Worm (Caenorhabditis elegans) whole organism, midembryonic: ENCODE measurements around the gene K12H6.9.

ENCODE experiments used
- T22C8.4 ChIP-seq: fragments of 200-800 bp; sonication (Bioruptor generic); IDR thresholded peaks from 2 replicates; pipeline ENCODE4 v1.3.6; 2022; ENCODE audit warnings: missing genetic modification characterization, missing compliant biosample characterization
- cog-1 ChIP-seq: sonication (generic microtip); optimal IDR thresholded peaks from 2 replicates; lab custom pipeline; 2016; ENCODE audit warnings: missing genetic modification characterization, missing compliant biosample characterization
- flt-1 ChIP-seq: fragments of 200-800 bp; sonication (Bioruptor generic); IDR thresholded peaks from 2 replicates; pipeline ENCODE4 v1.3.6; 2022; ENCODE audit warnings: missing genetic modification characterization, missing compliant biosample characterization
- klf-2 ChIP-seq: fragments of 200-800 bp; sonication (Bioruptor generic); conservative IDR thresholded peaks from 2 replicates; pipeline ENCODE4 v1.3.6; 2022; ENCODE audit warnings: missing genetic modification reagents, missing genetic modification characterization, missing compliant biosample characterization
- med-1 ChIP-seq: sonication (generic microtip); optimal IDR thresholded peaks from 2 replicates; lab custom pipeline; 2017; ENCODE audit warnings: missing genetic modification characterization, mild to moderate bottlenecking, missing compliant biosample characterization, antibody characterized with exemption, missing genetic modification reagents; ENCODE audit not compliant: insufficient read depth
- ref-1 ChIP-seq: fragments of 200-800 bp; sonication (Bioruptor generic); conservative IDR thresholded peaks from 2 replicates; pipeline ENCODE4 v1.3.6; 2022; ENCODE audit warnings: missing genetic modification reagents, missing genetic modification characterization, missing compliant biosample characterization
- tab-1 ChIP-seq: fragments of 200-800 bp; sonication (Bioruptor generic); IDR thresholded peaks from 2 replicates; pipeline ENCODE4 v1.3.6; 2022; ENCODE audit warnings: missing genetic modification characterization, missing compliant biosample characterization
- ztf-23 ChIP-seq: fragments of 200-800 bp; sonication (Bioruptor generic); IDR thresholded peaks from 2 replicates; pipeline ENCODE4 v1.3.6; 2022; ENCODE audit warnings: missing genetic modification reagents, missing genetic modification characterization, missing compliant biosample characterization
- ztf-29 ChIP-seq: fragments of 200-800 bp; sonication (Bioruptor generic); IDR thresholded peaks from 2 replicates; pipeline ENCODE4 v1.3.6; 2022; ENCODE audit warnings: missing genetic modification reagents, missing genetic modification characterization, missing compliant biosample characterization

The K12H6.9 gene

ce11 chrII:2791693-2792092 is 32.5 kb upstream of the K12H6.9 start:
- TF ChIP-seq flt-1 (no peak), T22C8.4 (GFP tag; lab: Robert Waterston, UW) (no peak), cog-1 (tag; lab: Kevin White, UChicago) (no peak), ztf-23 (no peak), tab-1 (GFP tag; lab: Robert Waterston, UW) (no peak), ref-1 (GFP tag; lab: Robert Waterston, UW) (no peak), ztf-29 (GFP tag; lab: Robert Waterston, UW) (no peak)

ce11 chrII:2795413-2795812 is 28.8 kb upstream of the K12H6.9 start:
- TF ChIP-seq cog-1 (tag; lab: Kevin White, UChicago) (no peak), T22C8.4 (GFP tag; lab: Robert Waterston, UW) (no peak), flt-1 (no peak), med-1 (GFP tag; lab: Kevin White, UChicago) (no peak)

ce11 chrII:2796431-2796830 is 27.8 kb upstream of the K12H6.9 start:
- no peak for TF ChIP-seq ztf-29 (GFP tag; lab: Robert Waterston, UW)
- no peak for TF ChIP-seq cog-1 (tag; lab: Kevin White, UChicago)
- TF ChIP-seq T22C8.4 (GFP tag; lab: Robert Waterston, UW), result no peak
- TF ChIP-seq flt-1, result no peak
- TF ChIP-seq klf-2 (GFP tag; lab: Robert Waterston, UW), result no peak
- TF ChIP-seq ztf-23, result no peak
- TF ChIP-seq ref-1 (GFP tag; lab: Robert Waterston, UW), result no peak
- no peak for TF ChIP-seq med-1 (GFP tag; lab: Kevin White, UChicago)
- no peak for TF ChIP-seq tab-1 (GFP tag; lab: Robert Waterston, UW)

- no peak for TF ChIP-seq T22C8.4 (GFP tag; lab: Robert Waterston, UW)
- no peak for TF ChIP-seq med-1 (GFP tag; lab: Kevin White, UChicago)
- no peak for TF ChIP-seq klf-2 (GFP tag; lab: Robert Waterston, UW)
- no peak for TF ChIP-seq ref-1 (GFP tag; lab: Robert Waterston, UW)
- no peak for TF ChIP-seq tab-1 (GFP tag; lab: Robert Waterston, UW)
- TF ChIP-seq flt-1, result no peak
- no peak for TF ChIP-seq ztf-29 (GFP tag; lab: Robert Waterston, UW)
- no peak for TF ChIP-seq cog-1 (tag; lab: Kevin White, UChicago)
- TF ChIP-seq ztf-23, result no peak
Measured at ce11 chrII:2797951-2798350, 26.3 kb upstream of the K12H6.9 start.

- TF ChIP-seq cog-1 (tag; lab: Kevin White, UChicago), result peak; percentile 10
- TF ChIP-seq ztf-23, result no peak
Measured at ce11 chrII:2800550-2801233, 23.5 kb upstream of the K12H6.9 start, which contains the start of gene nhr-119. TSS of gene nhr-119 (minus strand) at chrII:2800600.

ce11 chrII:2801764-2802163 is 22.4 kb upstream of the K12H6.9 start:
- TF ChIP-seq tab-1 (GFP tag; lab: Robert Waterston, UW) (no peak), flt-1 (no peak), med-1 (GFP tag; lab: Kevin White, UChicago) (no peak), T22C8.4 (GFP tag; lab: Robert Waterston, UW) (no peak), cog-1 (tag; lab: Kevin White, UChicago) (no peak), klf-2 (GFP tag; lab: Robert Waterston, UW) (no peak), ztf-23 (no peak), ref-1 (GFP tag; lab: Robert Waterston, UW) (no peak), ztf-29 (GFP tag; lab: Robert Waterston, UW) (no peak)

- TF ChIP-seq ref-1 (GFP tag; lab: Robert Waterston, UW), result no peak
- TF ChIP-seq ztf-23, result no peak
- no peak for TF ChIP-seq tab-1 (GFP tag; lab: Robert Waterston, UW)
- TF ChIP-seq flt-1, result no peak
- no peak for TF ChIP-seq klf-2 (GFP tag; lab: Robert Waterston, UW)
- no peak for TF ChIP-seq med-1 (GFP tag; lab: Kevin White, UChicago)
- TF ChIP-seq cog-1 (tag; lab: Kevin White, UChicago), result no peak
- no peak for TF ChIP-seq T22C8.4 (GFP tag; lab: Robert Waterston, UW)
- TF ChIP-seq ztf-29 (GFP tag; lab: Robert Waterston, UW), result no peak
Measured at ce11 chrII:2802804-2803586, 21.2 kb upstream of the K12H6.9 start.

ce11 chrII:2804245-2804644 is 20.0 kb upstream of the K12H6.9 start:
- TF ChIP-seq cog-1 (tag; lab: Kevin White, UChicago) (no peak), tab-1 (GFP tag; lab: Robert Waterston, UW) (no peak), T22C8.4 (GFP tag; lab: Robert Waterston, UW) (no peak), ref-1 (GFP tag; lab: Robert Waterston, UW) (no peak), ztf-23 (no peak), ztf-29 (GFP tag; lab: Robert Waterston, UW) (no peak), flt-1 (no peak), klf-2 (GFP tag; lab: Robert Waterston, UW) (no peak), med-1 (GFP tag; lab: Kevin White, UChicago) (no peak)

- TF ChIP-seq med-1 (GFP tag; lab: Kevin White, UChicago) (no peak), ref-1 (GFP tag; lab: Robert Waterston, UW) (no peak), ztf-29 (GFP tag; lab: Robert Waterston, UW) (no peak), klf-2 (GFP tag; lab: Robert Waterston, UW) (no peak), tab-1 (GFP tag; lab: Robert Waterston, UW) (no peak), flt-1 (no peak), ztf-23 (no peak), T22C8.4 (GFP tag; lab: Robert Waterston, UW) (no peak), cog-1 (tag; lab: Kevin White, UChicago) (no peak)
Measured at ce11 chrII:2804949-2805348, 19.3 kb upstream of the K12H6.9 start.
